Worm (Caenorhabditis elegans): ENCODE results near the gene M163.11.

DNA sequence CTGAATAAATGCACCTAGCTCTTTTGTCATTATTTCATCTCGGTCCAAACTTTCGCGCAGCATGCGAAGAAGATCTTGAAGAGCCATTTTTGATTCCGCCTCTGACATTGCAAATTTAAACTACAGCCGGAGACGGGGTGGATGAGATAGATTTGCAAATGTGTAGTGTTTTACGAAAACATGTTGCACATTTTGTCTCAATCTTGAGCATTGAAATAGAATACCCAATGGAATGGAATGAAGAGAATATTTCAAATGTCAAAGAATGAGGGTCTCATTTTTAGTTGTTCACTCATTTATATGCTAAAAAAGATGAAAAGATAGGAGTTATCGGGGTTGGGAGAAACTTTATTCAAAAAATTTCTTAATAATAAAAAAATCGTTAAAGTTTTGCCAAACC lies 23.8 kb upstream of the M163.11 start, which contains the start of gene Y66C5A.1:
- TF ChIP-seq T22C8.4 (GFP tag; IDR thresholded peaks at IDR 0.05) (no peak), ztf-23 (GFP tag; IDR thresholded peaks at IDR 0.05) (no peak), cog-1 (tag; optimal IDR thresholded peaks at IDR 0.05) (no peak), med-1 (GFP tag; optimal IDR thresholded peaks at IDR 0.05; ENCODE audit: insufficient read depth) (no peak), flt-1 (GFP tag; IDR thresholded peaks at IDR 0.05) (no peak), klf-2 (GFP tag; conservative IDR thresholded peaks at IDR 0.05) (no peak), ref-1 (GFP tag; conservative IDR thresholded peaks at IDR 0.05) (no peak)

Data from whole organism, midembryonic.